Worm (Caenorhabditis elegans): Measurements from ENCODE around the gene R53.4.

Gene R53.4

ce11 chrII:9994679-9995078 lies 26.8 kb upstream of the R53.4 start:
- TF ChIP-seq ceh-90 (tag; optimal IDR thresholded peaks at IDR 0.05) (no peak), ets-5 (GFP tag; IDR thresholded peaks at IDR 0.05) (no peak), sup-37 (GFP tag; optimal IDR thresholded peaks at IDR 0.05) (no peak), lin-15B (tag; optimal IDR thresholded peaks at IDR 0.05) (no peak), nhr-47 (tag; optimal IDR thresholded peaks at IDR 0.05) (no peak), aha-1 (tag; optimal IDR thresholded peaks at IDR 0.05) (no peak), Y116A8C.19 (tag; optimal IDR thresholded peaks at IDR 0.05; ENCODE audit: borderline replicate concordance) (no peak), efl-1 (optimal IDR thresholded peaks at IDR 0.05) (no peak), efl-1 (GFP tag; optimal IDR thresholded peaks at IDR 0.05 in 1 of 2) (peak in 1 of 2 experiments; percentile 28)

- no peak for TF ChIP-seq alr-1 (tag; optimal IDR thresholded peaks at IDR 0.05; ENCODE audit: borderline replicate concordance)
- peak; percentile 30 for TF ChIP-seq tbx-2 (tag; optimal IDR thresholded peaks at IDR 0.05)
- TF ChIP-seq fkh-10 (GFP tag; optimal IDR thresholded peaks at IDR 0.05), result peak; percentile 89
- peak; percentile 67 for TF ChIP-seq lin-14 (GFP tag; optimal IDR thresholded peaks at IDR 0.05)
Measured at ce11 chrII:9992474-9992873, 24.6 kb upstream of the R53.4 start.

DNA sequence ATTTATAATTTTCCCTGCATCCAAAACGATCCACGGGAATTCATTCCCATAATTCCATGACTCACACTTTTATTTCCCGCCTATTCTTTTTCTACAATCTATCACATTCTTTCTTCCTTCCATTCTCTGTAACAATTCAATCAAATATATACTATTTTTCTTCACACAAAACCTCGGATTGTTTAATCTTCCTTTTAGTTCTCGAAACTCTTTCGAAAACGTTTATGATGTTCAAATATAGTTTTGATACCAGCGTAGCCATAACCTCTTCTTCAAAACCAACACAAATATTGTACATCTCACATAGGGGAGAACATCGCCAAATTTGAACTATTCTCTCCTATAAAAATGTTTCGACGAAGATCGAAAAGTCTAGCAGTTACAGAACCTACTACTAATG lies 23.0 kb upstream of the R53.4 start, which contains the start of gene lec-3:
Gene lec-3 (plus strand): TSS at position 301 of the 400 bp plus-strand sequence.
- TF ChIP-seq ces-1 (GFP tag; optimal IDR thresholded peaks at IDR 0.05) (no peak), nhr-237 (tag; optimal IDR thresholded peaks at IDR 0.05) (no peak), F16B12.6 (tag; optimal IDR thresholded peaks at IDR 0.05) (no peak), tlp-1 (tag; optimal IDR thresholded peaks at IDR 0.05) (no peak), snpc-4 (tag; optimal IDR thresholded peaks at IDR 0.05) (no peak), mep-1 (tag; optimal IDR thresholded peaks at IDR 0.05) (no peak), lin-15B (tag; optimal IDR thresholded peaks at IDR 0.05) (no peak)

DNA sequence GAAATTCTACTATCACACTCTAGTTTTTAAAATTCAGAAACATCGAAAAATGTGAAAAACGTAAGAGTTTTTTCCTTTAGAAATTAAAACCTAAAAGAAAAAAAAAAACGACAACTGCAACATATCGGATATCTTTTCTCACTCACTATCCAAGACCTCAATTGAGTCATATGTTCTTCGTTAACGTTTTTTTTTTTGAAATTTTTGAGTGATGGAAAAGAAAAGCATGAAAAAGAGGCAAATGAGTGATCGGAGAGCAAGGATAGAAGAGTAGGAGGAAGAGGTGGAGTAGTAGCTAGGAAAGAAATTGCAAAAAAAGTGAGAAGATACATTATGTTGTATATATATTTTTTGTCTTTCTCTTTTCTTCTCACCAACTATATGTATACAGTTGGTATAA lies 21.7 kb upstream of the R53.4 start:
- TF ChIP-seq pag-3 (tag; optimal IDR thresholded peaks at IDR 0.05; ENCODE audit: borderline replicate concordance, insufficient read depth) (peak; percentile 31), unc-98 (GFP tag; IDR thresholded peaks at IDR 0.05) (no peak), C04F5.9 (tag; optimal IDR thresholded peaks at IDR 0.05) (no peak), zip-4 (GFP tag; optimal IDR thresholded peaks at IDR 0.05) (no peak), rnt-1 (tag; optimal IDR thresholded peaks at IDR 0.05) (peak; percentile 2), lin-39 (tag; optimal IDR thresholded peaks at IDR 0.05) (no peak), F16B12.6 (tag; optimal IDR thresholded peaks at IDR 0.05) (no peak), nhr-19 (GFP tag; conservative IDR thresholded peaks at IDR 0.05) (no peak), nhr-76 (tag; optimal IDR thresholded peaks at IDR 0.05) (no peak), pqm-1 (tag; optimal IDR thresholded peaks at IDR 0.05) (no peak), snu-23 (GFP tag; optimal IDR thresholded peaks at IDR 0.05) (no peak), nhr-85 (tag) (no peak), ceh-63 (GFP tag; optimal IDR thresholded peaks at IDR 0.05) (no peak), blmp-1 (tag; optimal IDR thresholded peaks at IDR 0.05) (no peak), tbx-2 (tag; optimal IDR thresholded peaks at IDR 0.05) (peak; percentile 6), sptf-1 (tag; optimal IDR thresholded peaks at IDR 0.05) (no peak), sox-4 (tag; optimal IDR thresholded peaks at IDR 0.05) (no peak), aha-1 (tag; optimal IDR thresholded peaks at IDR 0.05) (no peak), ztf-11 (tag; optimal IDR thresholded peaks at IDR 0.05) (no peak), nhr-12 (tag; optimal IDR thresholded peaks at IDR 0.05) (no peak), ceh-8 (GFP tag; optimal IDR thresholded peaks at IDR 0.05) (no peak), fkh-10 (GFP tag; optimal IDR thresholded peaks at IDR 0.05) (no peak), lin-14 (GFP tag; optimal IDR thresholded peaks at IDR 0.05) (peak; percentile 73), ets-5 (GFP tag; IDR thresholded peaks at IDR 0.05) (no peak), aly-2 (tag; optimal IDR thresholded peaks at IDR 0.05) (no peak), isw-1 (GFP tag; IDR thresholded peaks at IDR 0.05) (no peak), swsn-7 (tag; optimal IDR thresholded peaks at IDR 0.05) (no peak), efl-3 (GFP tag; optimal IDR thresholded peaks at IDR 0.05) (no peak), nhr-11 (tag; optimal IDR thresholded peaks at IDR 0.05) (no peak), mef-2 (tag; optimal IDR thresholded peaks at IDR 0.05) (no peak), nhr-77 (tag; optimal IDR thresholded peaks at IDR 0.05) (no peak), grh-1 (GFP tag; IDR thresholded peaks at IDR 0.05) (no peak), Y116A8C.19 (tag; optimal IDR thresholded peaks at IDR 0.05; ENCODE audit: borderline replicate concordance) (no peak), zag-1 (tag; optimal IDR thresholded peaks at IDR 0.05) (no peak), hpl-2 (GFP tag; optimal IDR thresholded peaks at IDR 0.05) (no peak), irx-1 (tag; optimal IDR thresholded peaks at IDR 0.05) (no peak), nhr-71 (tag; optimal IDR thresholded peaks at IDR 0.05) (no peak)

All from whole organism, L1 larva.